Fruit fly (Drosophila melanogaster): ENCODE measurements around the gene CG3638.

DNA sequence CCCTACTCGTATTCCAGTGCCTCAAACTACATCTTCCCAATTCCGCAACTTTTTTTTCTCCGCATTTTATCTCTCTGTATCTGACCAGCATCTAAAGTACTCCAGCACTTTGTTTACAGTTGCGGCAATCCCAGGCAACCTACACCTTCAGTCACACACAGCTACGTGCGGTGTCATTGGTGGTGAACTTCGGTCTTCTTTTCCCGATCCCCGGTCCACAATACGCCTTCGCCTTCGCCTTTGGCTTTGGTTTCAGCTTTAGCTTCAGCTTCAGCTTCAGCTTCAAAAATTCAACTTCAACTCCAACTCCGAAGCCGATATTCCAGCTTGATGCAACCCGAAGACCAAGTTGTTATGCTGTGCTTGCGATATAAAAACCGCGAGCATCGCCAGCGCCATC, 45.5 kb downstream of the CG3638 start, which contains the start of gene CG11380:
- TF ChIP-seq EcR (GFP tag; optimal IDR thresholded peaks at IDR 0.05) (no peak), fd96Ca (GFP tag; IDR thresholded peaks at IDR 0.05) (no peak), CG4496 (GFP tag; IDR thresholded peaks at IDR 0.05) (no peak), rn (GFP tag; IDR thresholded peaks at IDR 0.05) (no peak)
